Fruit fly (Drosophila melanogaster) whole organism: ENCODE results near the gene CG4629.

Experiments used
- CG8478 ChIP-seq: fragments of >200 bp; optimal IDR thresholded peaks from 2 replicates; lab custom pipeline; 2018; ENCODE audit warnings: inconsistent platforms
- Dll ChIP-seq: fragments of >200 bp; optimal IDR thresholded peaks from 2 replicates; lab custom pipeline; 2017
- EcR ChIP-seq, 2 experiments: fragments of >200 bp; optimal IDR thresholded peaks; 2 replicates each; lab custom pipeline; 2017; ENCODE audit warnings: missing biosample characterization in 2 of 2, missing genetic modification characterization in 2 of 2, missing genetic modification reagents in 2 of 2
- pan ChIP-seq: fragments of >200 bp; optimal IDR thresholded peaks from 2 replicates; lab custom pipeline; 2017
- psq ChIP-seq: fragments of >200 bp; optimal IDR thresholded peaks from 2 replicates; lab custom pipeline; 2017
- usp ChIP-seq: fragments of >200 bp; optimal IDR thresholded peaks from 2 replicates; lab custom pipeline; 2017; ENCODE audit warnings: missing biosample characterization, missing genetic modification characterization, mixed read lengths

DNA sequence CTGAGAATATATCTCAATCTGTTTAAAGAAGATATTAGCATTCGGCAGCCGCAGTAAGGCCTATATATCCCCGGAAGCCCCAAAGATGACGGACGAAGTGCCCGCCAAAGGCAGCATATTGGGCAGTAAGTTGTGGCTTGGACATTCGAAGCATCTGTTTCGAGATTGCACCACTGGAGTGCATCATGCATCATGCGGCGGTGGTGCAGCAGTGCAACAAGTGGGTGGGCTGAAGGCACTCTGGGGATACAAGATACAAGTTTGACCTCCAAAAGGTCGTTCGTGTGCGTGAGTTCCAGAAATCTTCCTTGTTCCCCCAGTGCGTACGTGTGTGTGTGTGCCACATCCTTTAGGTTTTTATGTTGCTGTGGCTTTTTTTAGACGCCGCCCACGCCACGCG, 41.0 kb upstream of the CG4629 start:
- no peak for TF ChIP-seq pan (lab: Kevin White, UChicago)
- no peak for TF ChIP-seq psq (lab: Kevin White, UChicago)
- TF ChIP-seq Dll (lab: Kevin White, UChicago): no peak
- TF ChIP-seq EcR (GFP tag; optimal IDR thresholded peaks at IDR 0.05; lab: Kevin White, UChicago): no peak
- no peak for TF ChIP-seq usp (GFP tag; lab: Kevin White, UChicago)
- no peak for TF ChIP-seq CG8478 (lab: Kevin White, UChicago)
